Fruit fly (Drosophila melanogaster) whole organism, embryonic: ENCODE results near the gene CG8516.

ENCODE experiments used
- Bgb ChIP-seq: fragments of 200-800 bp; sonication (Bioruptor generic); IDR thresholded peaks from 2 replicates; pipeline ENCODE4 v1.3.6; 2022; ENCODE audit warnings: missing biosample characterization, missing genetic modification characterization; ENCODE audit not compliant: partially characterized antibody
- Blimp-1 ChIP-seq: fragments of 200-800 bp; sonication (Bioruptor generic); optimal IDR thresholded peaks from 3 replicates; lab custom pipeline; 2018; ENCODE audit warnings: missing biosample characterization, missing genetic modification characterization, mild to moderate bottlenecking, moderate library complexity, missing genetic modification reagents
- CG11085 ChIP-seq: fragments of 200-800 bp; sonication (Bioruptor generic); IDR thresholded peaks from 2 replicates; pipeline ENCODE4 v1.3.6; 2022; ENCODE audit warnings: missing biosample characterization, missing genetic modification characterization
- CG11456 ChIP-seq: fragments of 200-800 bp; sonication (Bioruptor generic); IDR thresholded peaks from 3 replicates; pipeline ENCODE4 v1.3.6; 2022; ENCODE audit warnings: missing biosample characterization, missing genetic modification characterization
- CG12071 ChIP-seq: fragments of 200-800 bp; sonication (Bioruptor generic); optimal IDR thresholded peaks from 3 replicates; lab custom pipeline; 2018; ENCODE audit warnings: missing biosample characterization, mild to moderate bottlenecking, missing genetic modification characterization
- CG14050 ChIP-seq: fragments of 200-800 bp; sonication (Bioruptor generic); IDR thresholded peaks from 3 replicates; pipeline ENCODE4 v1.3.6; 2022; ENCODE audit warnings: missing biosample characterization, missing genetic modification characterization
- CG14965 ChIP-seq: fragments of 200-800 bp; sonication (Bioruptor generic); optimal IDR thresholded peaks from 2 replicates; lab custom pipeline; 2016; ENCODE audit warnings: missing biosample characterization, missing genetic modification characterization, borderline replicate concordance
- CG16813 ChIP-seq: fragments of 200-800 bp; sonication (Bioruptor generic); IDR thresholded peaks from 3 replicates; pipeline ENCODE4 v1.3.6; 2022; ENCODE audit warnings: missing biosample characterization, missing genetic modification characterization; ENCODE audit not compliant: partially characterized antibody
- CG17568 ChIP-seq: fragments of 200-800 bp; sonication (Bioruptor generic); optimal IDR thresholded peaks from 2 replicates; lab custom pipeline; 2018; ENCODE audit warnings: missing biosample characterization, mild to moderate bottlenecking, missing genetic modification characterization, moderate library complexity
- CG18476 ChIP-seq: fragments of 200-800 bp; sonication (Bioruptor generic); optimal IDR thresholded peaks from 2 replicates; lab custom pipeline; 2016; ENCODE audit warnings: missing biosample characterization, mild to moderate bottlenecking, missing genetic modification characterization
- CG18619 ChIP-seq: fragments of 200-800 bp; sonication (Bioruptor generic); optimal IDR thresholded peaks from 3 replicates; lab custom pipeline; 2017; ENCODE audit warnings: missing biosample characterization, mild to moderate bottlenecking, missing genetic modification characterization
- CG2202 ChIP-seq: fragments of 200-800 bp; sonication (Bioruptor generic); optimal IDR thresholded peaks from 2 replicates; lab custom pipeline; 2018; ENCODE audit warnings: missing biosample characterization, mild to moderate bottlenecking, missing genetic modification characterization
- CG2678 ChIP-seq: fragments of 200-800 bp; sonication (Bioruptor generic); optimal IDR thresholded peaks from 3 replicates; lab custom pipeline; 2019; ENCODE audit warnings: missing biosample characterization, mild to moderate bottlenecking, missing genetic modification characterization, moderate library complexity
- CG31388 ChIP-seq: fragments of 200-800 bp; sonication (Bioruptor generic); optimal IDR thresholded peaks from 2 replicates; lab custom pipeline; 2016; ENCODE audit warnings: missing biosample characterization, missing genetic modification characterization
- CG32767 ChIP-seq: fragments of 200-800 bp; sonication (Bioruptor generic); IDR thresholded peaks from 2 replicates; pipeline ENCODE4 v1.3.6; 2022; ENCODE audit warnings: missing biosample characterization, missing genetic modification characterization
- CG3407 ChIP-seq: fragments of 200-800 bp; sonication (Bioruptor generic); optimal IDR thresholded peaks from 2 replicates; lab custom pipeline; 2018; ENCODE audit warnings: missing biosample characterization, mild to moderate bottlenecking, missing genetic modification characterization
- CG42726 ChIP-seq: fragments of 200-800 bp; sonication (Bioruptor generic); IDR thresholded peaks from 2 replicates; pipeline ENCODE4 v1.3.6; 2022; ENCODE audit warnings: missing biosample characterization, missing genetic modification characterization; ENCODE audit not compliant: partially characterized antibody
- CG4820 ChIP-seq: fragments of 200-800 bp; sonication (Bioruptor generic); optimal IDR thresholded peaks from 3 replicates; lab custom pipeline; 2016; ENCODE audit warnings: missing biosample characterization, missing genetic modification characterization
- CG5180 ChIP-seq: fragments of 200-800 bp; sonication (Bioruptor generic); optimal IDR thresholded peaks from 3 replicates; lab custom pipeline; 2017; ENCODE audit warnings: missing biosample characterization, missing genetic modification characterization, mild to moderate bottlenecking, moderate library complexity, missing genetic modification reagents
- CG6654 ChIP-seq: fragments of 200-800 bp; sonication (Bioruptor generic); optimal IDR thresholded peaks from 2 replicates; lab custom pipeline; 2017; ENCODE audit warnings: missing biosample characterization, mild to moderate bottlenecking, missing genetic modification characterization
- CG6765 ChIP-seq: fragments of 200-800 bp; sonication (Bioruptor generic); optimal IDR thresholded peaks from 3 replicates; lab custom pipeline; 2017; ENCODE audit warnings: missing biosample characterization, mild to moderate bottlenecking, missing genetic modification characterization
- CG6791 ChIP-seq: fragments of 200-800 bp; sonication (Bioruptor generic); IDR thresholded peaks from 3 replicates; pipeline ENCODE4 v1.3.6; 2022; ENCODE audit warnings: missing biosample characterization, missing genetic modification characterization; ENCODE audit not compliant: partially characterized antibody
- CG7357 ChIP-seq: fragments of 200-800 bp; sonication (Bioruptor generic); IDR thresholded peaks from 3 replicates; pipeline ENCODE4 v1.3.6; 2022; ENCODE audit warnings: missing biosample characterization, missing genetic modification characterization
- CkIIα-i1 ChIP-seq: fragments of 200-800 bp; sonication (Bioruptor generic); IDR thresholded peaks from 2 replicates; pipeline ENCODE4 v1.3.6; 2022; ENCODE audit warnings: missing biosample characterization, missing genetic modification characterization
- Fer1 ChIP-seq: fragments of 200-800 bp; sonication (Bioruptor generic); optimal IDR thresholded peaks from 2 replicates; lab custom pipeline; 2017; ENCODE audit warnings: missing biosample characterization, mild to moderate bottlenecking, missing genetic modification characterization
- H2.0 ChIP-seq: fragments of 200-800 bp; sonication (Bioruptor generic); IDR thresholded peaks from 2 replicates; pipeline ENCODE4 v1.3.6; 2022; ENCODE audit warnings: missing biosample characterization, missing genetic modification characterization
- HLHmδ ChIP-seq: fragments of 200-800 bp; sonication (Bioruptor generic); optimal IDR thresholded peaks from 2 replicates; lab custom pipeline; 2018; ENCODE audit warnings: missing biosample characterization, mild to moderate bottlenecking, missing genetic modification characterization, moderate library complexity
- Lim3 ChIP-seq: fragments of 200-800 bp; sonication (Bioruptor generic); IDR thresholded peaks from 2 replicates; pipeline ENCODE4 v1.3.6; 2022; ENCODE audit warnings: missing biosample characterization, missing genetic modification characterization
- Mrtf ChIP-seq: fragments of 200-800 bp; sonication (Bioruptor generic); IDR thresholded peaks from 3 replicates; pipeline ENCODE4 v1.3.6; 2022; ENCODE audit warnings: missing biosample characterization, missing genetic modification characterization
- NfI ChIP-seq: fragments of 200-800 bp; sonication (Bioruptor generic); optimal IDR thresholded peaks from 3 replicates; lab custom pipeline; 2018; ENCODE audit warnings: missing biosample characterization, mild to moderate bottlenecking, missing genetic modification characterization, moderate library complexity
- Pdp1 ChIP-seq, 2 experiments: fragments of 200-800 bp; sonication (Bioruptor generic); optimal IDR thresholded peaks; 3 replicates each; lab custom pipeline; 2016; ENCODE audit warnings: missing biosample characterization in 2 of 2, missing genetic modification characterization in 2 of 2, mild to moderate bottlenecking in 1 of 2, moderate library complexity in 1 of 2
- Scr ChIP-seq: fragments of 200-800 bp; sonication (Bioruptor generic); IDR thresholded peaks from 2 replicates; pipeline ENCODE4 v1.3.6; 2022; ENCODE audit warnings: missing biosample characterization, missing genetic modification characterization; ENCODE audit not compliant: partially characterized antibody
- Side ChIP-seq: fragments of 200-800 bp; sonication (Bioruptor generic); optimal IDR thresholded peaks from 2 replicates; lab custom pipeline; 2016; ENCODE audit warnings: missing biosample characterization, missing genetic modification characterization
- Sin3A ChIP-seq: fragments of >200 bp; optimal IDR thresholded peaks from 2 replicates; lab custom pipeline; 2018
- amos ChIP-seq: fragments of 200-800 bp; sonication (Bioruptor generic); IDR thresholded peaks from 2 replicates; pipeline ENCODE4 v1.3.6; 2022; ENCODE audit warnings: missing biosample characterization, missing genetic modification characterization; ENCODE audit not compliant: partially characterized antibody
- chn ChIP-seq: fragments of 200-800 bp; sonication (Bioruptor generic); optimal IDR thresholded peaks from 2 replicates; lab custom pipeline; 2016; ENCODE audit warnings: missing biosample characterization, missing genetic modification characterization
- dmrt11E ChIP-seq: fragments of 200-800 bp; sonication (Bioruptor generic); optimal IDR thresholded peaks from 3 replicates; lab custom pipeline; 2018; ENCODE audit warnings: missing biosample characterization, mild to moderate bottlenecking, missing genetic modification characterization, moderate library complexity
- emc ChIP-seq: fragments of 200-800 bp; sonication (Bioruptor generic); optimal IDR thresholded peaks from 2 replicates; lab custom pipeline; 2016; ENCODE audit warnings: missing biosample characterization, missing genetic modification characterization
- her ChIP-seq: fragments of 200-800 bp; sonication (Bioruptor generic); optimal IDR thresholded peaks from 2 replicates; lab custom pipeline; 2016; ENCODE audit warnings: missing biosample characterization, missing genetic modification characterization
- hth ChIP-seq: fragments of >200 bp; optimal IDR thresholded peaks from 2 replicates; lab custom pipeline; 2017; ENCODE audit warnings: inconsistent platforms
- lola ChIP-seq, 3 experiments: fragments of >200 bp in 2 of 3; fragments of 200-800 bp in 1 of 3; sonication (Bioruptor generic) in 1 of 3; optimal IDR thresholded peaks; 2 replicates each; lab custom pipeline; 2017 to 2019; ENCODE audit warnings: missing biosample characterization in 3 of 3, missing genetic modification characterization in 3 of 3, mild to moderate bottlenecking in 1 of 3, moderate library complexity in 1 of 3
- nerfin-1 ChIP-seq: fragments of 200-800 bp; sonication (Bioruptor generic); optimal IDR thresholded peaks from 3 replicates; lab custom pipeline; 2019; ENCODE audit warnings: missing biosample characterization, mild to moderate bottlenecking, missing genetic modification characterization, moderate library complexity
- nmo ChIP-seq: fragments of 200-800 bp; sonication (Bioruptor generic); optimal IDR thresholded peaks from 2 replicates; lab custom pipeline; 2018; ENCODE audit warnings: missing biosample characterization, mild to moderate bottlenecking, missing genetic modification characterization, moderate library complexity
- pita ChIP-seq: fragments of 200-800 bp; sonication (Bioruptor generic); optimal IDR thresholded peaks from 2 replicates; lab custom pipeline; 2017; ENCODE audit warnings: missing biosample characterization, mild to moderate bottlenecking, missing genetic modification characterization
- pnt ChIP-seq: fragments of 200-800 bp; sonication (Bioruptor generic); optimal IDR thresholded peaks from 3 replicates; lab custom pipeline; 2016; ENCODE audit warnings: missing biosample characterization, missing genetic modification characterization
- repo ChIP-seq: fragments of 200-800 bp; sonication (Bioruptor generic); optimal IDR thresholded peaks from 2 replicates; lab custom pipeline; 2016; ENCODE audit warnings: missing biosample characterization, missing genetic modification characterization
- seq ChIP-seq: fragments of 200-800 bp; sonication (Bioruptor generic); IDR thresholded peaks from 2 replicates; pipeline ENCODE4 v1.3.6; 2022; ENCODE audit warnings: missing biosample characterization, missing genetic modification characterization
- shn ChIP-seq: fragments of 200-800 bp; sonication (Bioruptor generic); optimal IDR thresholded peaks from 3 replicates; lab custom pipeline; 2016; ENCODE audit warnings: missing biosample characterization, missing genetic modification characterization

The CG8516 gene

DNA sequence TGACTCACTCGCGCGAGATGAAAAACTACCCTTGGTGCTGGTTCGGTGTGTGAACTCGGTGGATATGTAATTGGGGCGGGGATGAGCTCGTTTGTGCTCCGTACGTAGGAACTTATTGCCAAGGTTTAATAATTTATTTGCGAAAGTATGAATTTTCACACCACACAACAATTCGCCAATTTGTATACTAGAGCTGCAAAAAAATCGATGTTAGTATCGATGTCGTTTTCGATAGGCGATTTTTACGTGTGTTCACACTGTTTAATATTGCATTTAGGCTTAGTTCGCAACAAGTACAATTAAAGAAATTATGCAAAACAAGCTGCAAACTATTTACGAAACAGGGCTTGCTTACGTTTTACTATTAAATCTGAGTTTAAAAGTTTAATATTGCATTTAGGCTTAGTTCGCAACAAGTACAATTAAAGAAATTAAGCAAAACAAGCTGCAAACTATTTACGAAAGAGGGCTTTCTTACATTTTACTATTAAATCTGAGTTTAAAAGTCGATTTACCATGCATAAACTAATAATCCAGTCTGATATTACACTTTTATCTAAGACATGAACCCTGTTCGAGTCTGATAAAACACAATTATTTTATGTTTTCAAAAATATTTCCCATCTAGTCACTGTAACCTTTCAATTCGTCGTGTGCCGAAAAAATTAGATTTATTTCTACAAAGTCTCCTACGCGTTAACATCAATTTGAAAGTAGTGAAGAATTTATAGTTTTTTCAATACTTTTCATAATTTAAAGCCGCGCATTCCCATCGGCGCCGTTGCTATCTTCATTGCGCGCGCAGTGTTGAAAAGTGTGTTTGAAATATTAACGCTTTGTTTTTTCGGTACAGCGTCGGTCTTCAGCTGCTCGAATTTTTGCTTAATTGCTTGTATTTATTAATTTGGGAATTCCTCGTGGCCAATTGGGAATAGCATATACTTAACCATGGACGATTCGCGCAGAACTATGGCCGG is 29.9 kb upstream of the CG8516 start, which contains the start of the genes Snap24 and CG8478 (continued):
- TF ChIP-seq NfI (GFP tag; lab: Kevin White, UChicago), result no peak
- no peak for TF ChIP-seq CG14050 (GFP tag; lab: Robert Waterston, UW)
- TF ChIP-seq CG7357 (GFP tag; lab: Robert Waterston, UW), result peak; percentile 96
- TF ChIP-seq CG42726, result peak; percentile 45; the same call in 1 of the 2 replicates
- no peak for TF ChIP-seq CG32767 (GFP tag; lab: Robert Waterston, UW)
- TF ChIP-seq dmrt11E, result no peak
- TF ChIP-seq Mrtf (GFP tag; lab: Robert Waterston, UW), result no peak
- no peak for TF ChIP-seq nerfin-1 (tag; lab: Kevin White, UChicago)
- TF ChIP-seq Fer1 (GFP tag; lab: Kevin White, UChicago), result peak; percentile 5
- TF ChIP-seq CG6654 (GFP tag; lab: Kevin White, UChicago), result no peak
- TF ChIP-seq amos (GFP tag; lab: Robert Waterston, UW), result peak; percentile 88
- TF ChIP-seq CG5180 (GFP tag; lab: Kevin White, UChicago), result no peak
- TF ChIP-seq Sin3A (lab: Kevin White, UChicago), result no peak
- TF ChIP-seq her (GFP tag; lab: Kevin White, UChicago), result no peak
- TF ChIP-seq CG18476 (GFP tag; lab: Kevin White, UChicago), result no peak
- TF ChIP-seq hth (lab: Kevin White, UChicago), result no peak
- peak; percentile 81 for TF ChIP-seq CG16813 (GFP tag; lab: Robert Waterston, UW)
- TF ChIP-seq emc (GFP tag; lab: Kevin White, UChicago), result no peak
- TF ChIP-seq shn, result no peak
- TF ChIP-seq pita (GFP tag; lab: Kevin White, UChicago), result peak; percentile 46
- TF ChIP-seq pnt (GFP tag; lab: Kevin White, UChicago), result no peak
- TF ChIP-seq HLHmδ (GFP tag; lab: Kevin White, UChicago), result no peak
- TF ChIP-seq Bgb (GFP tag; lab: Robert Waterston, UW), result peak; percentile 85
- no peak for TF ChIP-seq CG12071 (GFP tag; lab: Kevin White, UChicago)
- TF ChIP-seq CG11456 (GFP tag; lab: Robert Waterston, UW), result no peak
- no peak for TF ChIP-seq CG31388 (GFP tag; lab: Kevin White, UChicago)
- no peak for TF ChIP-seq Blimp-1 (GFP tag; lab: Kevin White, UChicago)
- no peak for TF ChIP-seq CG18619 (GFP tag; lab: Kevin White, UChicago)
- TF ChIP-seq CG4820 (GFP tag; lab: Kevin White, UChicago), result no peak
- peak in 1 of 2 experiments; percentile 22 for TF ChIP-seq Pdp1 (GFP tag; optimal IDR thresholded peaks at IDR 0.05; lab: Kevin White, UChicago)
- no peak for TF ChIP-seq H2.0
- TF ChIP-seq repo (GFP tag; lab: Kevin White, UChicago), result no peak
- TF ChIP-seq lola (GFP tag; optimal IDR thresholded peaks at IDR 0.05; lab: Kevin White, UChicago), result no peak
- TF ChIP-seq CG14965 (GFP tag; lab: Kevin White, UChicago), result no peak
- TF ChIP-seq chn (GFP tag; lab: Kevin White, UChicago), result no peak
- no peak for TF ChIP-seq CG17568 (GFP tag; lab: Kevin White, UChicago)
- peak; percentile 79 for TF ChIP-seq Scr (GFP tag; lab: Robert Waterston, UW)
- peak; percentile 79 for TF ChIP-seq CG6791 (GFP tag; lab: Robert Waterston, UW)
- no peak for TF ChIP-seq CG2678 (tag; lab: Kevin White, UChicago)
- no peak for TF ChIP-seq Side (GFP tag; lab: Kevin White, UChicago)
- no peak for TF ChIP-seq CG6765
- TF ChIP-seq CG2202 (tag; lab: Kevin White, UChicago), result no peak
- TF ChIP-seq seq (GFP tag; lab: Robert Waterston, UW), result no peak
- TF ChIP-seq CkIIα-i1, result no peak
- no peak for TF ChIP-seq Lim3 (GFP tag; lab: Robert Waterston, UW)
- no peak for TF ChIP-seq CG11085
- no peak for TF ChIP-seq CG3407 (GFP tag; lab: Kevin White, UChicago)
- TF ChIP-seq nmo (GFP tag; lab: Kevin White, UChicago), result peak; percentile 37
